Worm (Caenorhabditis elegans) whole organism, midembryonic: Measurements from ENCODE around the gene K02E2.8.

ENCODE experiments used
- cog-1 ChIP-seq: sonication (generic microtip); optimal IDR thresholded peaks from 2 replicates; lab custom pipeline; 2016; ENCODE audit warnings: missing genetic modification characterization, missing compliant biosample characterization
- klf-2 ChIP-seq: fragments of 200-800 bp; sonication (Bioruptor generic); conservative IDR thresholded peaks from 2 replicates; pipeline ENCODE4 v1.3.6; 2022; ENCODE audit warnings: missing genetic modification reagents, missing genetic modification characterization, missing compliant biosample characterization
- ref-1 ChIP-seq: fragments of 200-800 bp; sonication (Bioruptor generic); conservative IDR thresholded peaks from 2 replicates; pipeline ENCODE4 v1.3.6; 2022; ENCODE audit warnings: missing genetic modification reagents, missing genetic modification characterization, missing compliant biosample characterization
- tab-1 ChIP-seq: fragments of 200-800 bp; sonication (Bioruptor generic); IDR thresholded peaks from 2 replicates; pipeline ENCODE4 v1.3.6; 2022; ENCODE audit warnings: missing genetic modification characterization, missing compliant biosample characterization
- ztf-23 ChIP-seq: fragments of 200-800 bp; sonication (Bioruptor generic); IDR thresholded peaks from 2 replicates; pipeline ENCODE4 v1.3.6; 2022; ENCODE audit warnings: missing genetic modification reagents, missing genetic modification characterization, missing compliant biosample characterization

ce11 chrV:20374484-20374883 lies 7.7 kb upstream of the K02E2.8 start:
- TF ChIP-seq ref-1 (GFP tag; lab: Robert Waterston, UW) (no peak), tab-1 (GFP tag; lab: Robert Waterston, UW) (no peak), ztf-23 (GFP tag; lab: Robert Waterston, UW) (no peak), cog-1 (tag; lab: Kevin White, UChicago) (no peak), klf-2 (no peak)
